Fruit fly (Drosophila melanogaster) whole organism, embryonic: ENCODE data around the gene CG6927.

Experiments
- BEAF-32 ChIP-seq: fragments of 200-800 bp; sonication (Bioruptor generic); optimal IDR thresholded peaks from 3 replicates; lab custom pipeline; 2017; ENCODE audit warnings: missing biosample characterization, missing genetic modification characterization, mild to moderate bottlenecking, moderate library complexity, missing genetic modification reagents
- CG10274 ChIP-seq: fragments of 200-800 bp; sonication (Bioruptor generic); optimal IDR thresholded peaks from 3 replicates; lab custom pipeline; 2017; ENCODE audit warnings: missing biosample characterization, mild to moderate bottlenecking, missing genetic modification characterization
- CG10959 ChIP-seq: fragments of 200-800 bp; sonication (Bioruptor generic); IDR thresholded peaks from 2 replicates; pipeline ENCODE4 v1.3.6; 2022; ENCODE audit warnings: missing biosample characterization, missing genetic modification characterization
- CG11093 ChIP-seq: fragments of 200-800 bp; sonication (Bioruptor generic); IDR thresholded peaks from 3 replicates; pipeline ENCODE4 v1.3.6; 2022; ENCODE audit warnings: missing biosample characterization, missing genetic modification characterization
- CG12155 ChIP-seq: fragments of 200-800 bp; sonication (Bioruptor generic); optimal IDR thresholded peaks from 3 replicates; lab custom pipeline; 2016; ENCODE audit warnings: missing biosample characterization, missing genetic modification characterization
- CG13123 ChIP-seq: fragments of 200-800 bp; sonication (Bioruptor generic); optimal IDR thresholded peaks from 2 replicates; lab custom pipeline; 2016; ENCODE audit warnings: missing biosample characterization, missing genetic modification characterization
- CG13296 ChIP-seq: fragments of 200-800 bp; sonication (Bioruptor generic); optimal IDR thresholded peaks from 3 replicates; lab custom pipeline; 2018; ENCODE audit warnings: missing biosample characterization, mild to moderate bottlenecking, missing genetic modification characterization
- CG14014 ChIP-seq: fragments of 200-800 bp; sonication (Bioruptor generic); IDR thresholded peaks from 2 replicates; pipeline ENCODE4 v1.3.6; 2022; ENCODE audit warnings: missing biosample characterization, missing genetic modification characterization
- CG14050 ChIP-seq: fragments of 200-800 bp; sonication (Bioruptor generic); IDR thresholded peaks from 3 replicates; pipeline ENCODE4 v1.3.6; 2022; ENCODE audit warnings: missing biosample characterization, missing genetic modification characterization
- CG14965 ChIP-seq: fragments of 200-800 bp; sonication (Bioruptor generic); optimal IDR thresholded peaks from 2 replicates; lab custom pipeline; 2016; ENCODE audit warnings: missing biosample characterization, missing genetic modification characterization, borderline replicate concordance
- CG1529 ChIP-seq: fragments of 200-800 bp; sonication (Bioruptor generic); optimal IDR thresholded peaks from 3 replicates; lab custom pipeline; 2018; ENCODE audit warnings: missing biosample characterization, missing genetic modification characterization
- CG17328 ChIP-seq: fragments of 200-800 bp; sonication (Bioruptor generic); IDR thresholded peaks from 2 replicates; pipeline ENCODE4 v1.3.6; 2022; ENCODE audit warnings: missing biosample characterization, missing genetic modification characterization
- CG17361 ChIP-seq: fragments of 200-800 bp; sonication (Bioruptor generic); IDR thresholded peaks from 3 replicates; pipeline ENCODE4 v1.3.6; 2022; ENCODE audit warnings: missing biosample characterization, missing genetic modification characterization
- CG1832 ChIP-seq: fragments of 200-800 bp; sonication (Bioruptor generic); optimal IDR thresholded peaks from 2 replicates; lab custom pipeline; 2017; ENCODE audit warnings: missing biosample characterization, mild to moderate bottlenecking, missing genetic modification characterization, inconsistent platforms
- CG2678 ChIP-seq: fragments of 200-800 bp; sonication (Bioruptor generic); optimal IDR thresholded peaks from 3 replicates; lab custom pipeline; 2019; ENCODE audit warnings: missing biosample characterization, mild to moderate bottlenecking, missing genetic modification characterization, moderate library complexity
- CG3407 ChIP-seq: fragments of 200-800 bp; sonication (Bioruptor generic); optimal IDR thresholded peaks from 2 replicates; lab custom pipeline; 2018; ENCODE audit warnings: missing biosample characterization, mild to moderate bottlenecking, missing genetic modification characterization
- CG34376 ChIP-seq: fragments of 200-800 bp; sonication (Bioruptor generic); optimal IDR thresholded peaks from 2 replicates; lab custom pipeline; 2018; ENCODE audit warnings: missing biosample characterization, mild to moderate bottlenecking, missing genetic modification characterization
- CG34422 ChIP-seq: fragments of 200-800 bp; sonication (Bioruptor generic); IDR thresholded peaks from 3 replicates; pipeline ENCODE4 v1.3.6; 2022; ENCODE audit warnings: missing biosample characterization, missing genetic modification characterization
- CG3847 ChIP-seq: fragments of 200-800 bp; sonication (Bioruptor generic); IDR thresholded peaks from 2 replicates; pipeline ENCODE4 v1.3.6; 2022; ENCODE audit warnings: missing biosample characterization, missing genetic modification characterization
- CG43689 ChIP-seq: fragments of 200-800 bp; sonication (Bioruptor generic); IDR thresholded peaks from 2 replicates; pipeline ENCODE4 v1.3.6; 2022; ENCODE audit warnings: missing biosample characterization, missing genetic modification characterization
- CG7745 ChIP-seq: fragments of 200-800 bp; sonication (Bioruptor generic); optimal IDR thresholded peaks from 2 replicates; lab custom pipeline; 2018; ENCODE audit warnings: missing biosample characterization, mild to moderate bottlenecking, missing genetic modification characterization, moderate library complexity
- CG9932 ChIP-seq: fragments of 200-800 bp; sonication (Bioruptor generic); IDR thresholded peaks from 2 replicates; pipeline ENCODE4 v1.3.6; 2022; ENCODE audit warnings: missing biosample characterization, missing genetic modification characterization
- D19A ChIP-seq: fragments of 200-800 bp; optimal IDR thresholded peaks from 3 replicates; lab custom pipeline; 2019; ENCODE audit warnings: missing biosample characterization, mild to moderate bottlenecking, missing genetic modification characterization, moderate library complexity
- Deaf1 ChIP-seq: fragments of 200-800 bp; optimal IDR thresholded peaks from 3 replicates; lab custom pipeline; 2019; ENCODE audit warnings: missing biosample characterization, mild to moderate bottlenecking, missing genetic modification characterization, moderate library complexity
- Doc3 ChIP-seq: fragments of 200-800 bp; sonication (Bioruptor generic); IDR thresholded peaks from 3 replicates; pipeline ENCODE4 v1.3.6; 2022; ENCODE audit warnings: missing biosample characterization, missing genetic modification characterization; ENCODE audit not compliant: partially characterized antibody
- E2f1 ChIP-seq: fragments of 200-800 bp; sonication (Bioruptor generic); IDR thresholded peaks from 2 replicates; pipeline ENCODE4 v1.3.6; 2022; ENCODE audit warnings: missing biosample characterization, missing genetic modification characterization
- Hr3 ChIP-seq: fragments of 200-800 bp; sonication (Bioruptor generic); optimal IDR thresholded peaks from 3 replicates; lab custom pipeline; 2016; ENCODE audit warnings: missing biosample characterization, missing genetic modification characterization
- Neu2 ChIP-seq: fragments of 200-800 bp; sonication (Bioruptor generic); optimal IDR thresholded peaks from 3 replicates; lab custom pipeline; 2016; ENCODE audit warnings: missing biosample characterization, missing genetic modification characterization, borderline replicate concordance
- Rfx ChIP-seq: fragments of 200-800 bp; sonication (Bioruptor generic); IDR thresholded peaks from 2 replicates; pipeline ENCODE4 v1.3.6; 2022; ENCODE audit warnings: missing biosample characterization, missing genetic modification characterization
- Sry-β ChIP-seq: fragments of 200-800 bp; sonication (Bioruptor generic); optimal IDR thresholded peaks from 2 replicates; lab custom pipeline; 2018; ENCODE audit warnings: missing biosample characterization, mild to moderate bottlenecking, missing genetic modification characterization, moderate library complexity
- Sry-δ ChIP-seq: fragments of 200-800 bp; sonication (Bioruptor generic); optimal IDR thresholded peaks from 2 replicates; lab custom pipeline; 2016; ENCODE audit warnings: missing biosample characterization, missing genetic modification characterization
- bbx ChIP-seq: fragments of 200-800 bp; sonication (Bioruptor generic); IDR thresholded peaks from 2 replicates; pipeline ENCODE4 v1.3.6; 2022; ENCODE audit warnings: missing biosample characterization, missing genetic modification characterization; ENCODE audit not compliant: partially characterized antibody
- bigmax ChIP-seq: fragments of 200-800 bp; sonication (Bioruptor generic); optimal IDR thresholded peaks from 2 replicates; lab custom pipeline; 2018; ENCODE audit warnings: missing biosample characterization, mild to moderate bottlenecking, missing genetic modification characterization
- cas ChIP-seq: fragments of 200-800 bp; sonication (Bioruptor generic); IDR thresholded peaks from 2 replicates; pipeline ENCODE4 v1.3.6; 2022; ENCODE audit warnings: missing biosample characterization, missing genetic modification characterization
- cato ChIP-seq: fragments of 200-800 bp; sonication (Bioruptor generic); optimal IDR thresholded peaks from 2 replicates; lab custom pipeline; 2016; ENCODE audit warnings: missing biosample characterization, missing genetic modification characterization, borderline replicate concordance
- dpn ChIP-seq, 2 experiments: fragments of 200-800 bp; sonication (Bioruptor generic); optimal IDR thresholded peaks; 3 replicates each; lab custom pipeline; 2016; ENCODE audit warnings: missing biosample characterization in 2 of 2, missing genetic modification characterization in 2 of 2
- jigr1 ChIP-seq: fragments of 200-800 bp; sonication (Bioruptor generic); IDR thresholded peaks from 3 replicates; pipeline ENCODE4 v1.3.6; 2022; ENCODE audit warnings: missing biosample characterization, missing genetic modification characterization
- lov ChIP-seq, 2 experiments: fragments of 200-800 bp in 1 of 2; fragments of >200 bp in 1 of 2; sonication (Bioruptor generic) in 1 of 2; IDR thresholded peaks in 1 of 2; optimal IDR thresholded peaks in 1 of 2; 2 replicates in 1 of 2; 3 replicates in 1 of 2; pipeline versions ENCODE4 v1.3.6 to Lab custom; 2017 to 2022; ENCODE audit warnings: missing biosample characterization in 1 of 2, missing genetic modification characterization in 1 of 2
- nau ChIP-seq: fragments of 200-800 bp; sonication (Bioruptor generic); optimal IDR thresholded peaks from 3 replicates; lab custom pipeline; 2017; ENCODE audit warnings: missing biosample characterization, mild to moderate bottlenecking, missing genetic modification characterization, missing genetic modification reagents
- nom ChIP-seq: fragments of 200-800 bp; sonication (Bioruptor generic); optimal IDR thresholded peaks from 2 replicates; lab custom pipeline; 2017; ENCODE audit warnings: missing biosample characterization, missing genetic modification characterization, mild to moderate bottlenecking, moderate library complexity, missing genetic modification reagents
- odd ChIP-seq: fragments of 200-800 bp; sonication (Bioruptor generic); optimal IDR thresholded peaks from 2 replicates; lab custom pipeline; 2017; ENCODE audit warnings: missing biosample characterization, mild to moderate bottlenecking, missing genetic modification characterization
- otp ChIP-seq: fragments of 200-800 bp; sonication (Bioruptor generic); IDR thresholded peaks from 3 replicates; pipeline ENCODE4, ENCODE4 v1.3.6; 2022; ENCODE audit warnings: missing biosample characterization, missing genetic modification characterization
- p53 ChIP-seq: fragments of 200-800 bp; sonication (Bioruptor generic); optimal IDR thresholded peaks from 2 replicates; lab custom pipeline; 2016; ENCODE audit warnings: missing biosample characterization, missing genetic modification characterization
- pb ChIP-seq: fragments of 200-800 bp; sonication (Bioruptor generic); optimal IDR thresholded peaks from 3 replicates; lab custom pipeline; 2016; ENCODE audit warnings: missing biosample characterization, missing genetic modification characterization
- slbo ChIP-seq: fragments of 200-800 bp; sonication (Bioruptor generic); IDR thresholded peaks from 2 replicates; pipeline ENCODE4 v1.3.6; 2022; ENCODE audit warnings: missing biosample characterization, missing genetic modification characterization
- sna ChIP-seq: fragments of 200-800 bp; sonication (Bioruptor generic); IDR thresholded peaks from 2 replicates; pipeline ENCODE4 v1.3.6; 2022; ENCODE audit warnings: missing biosample characterization, missing genetic modification characterization; ENCODE audit not compliant: partially characterized antibody
- stwl ChIP-seq: fragments of 200-800 bp; sonication (Bioruptor generic); optimal IDR thresholded peaks from 3 replicates; lab custom pipeline; 2018; ENCODE audit warnings: missing biosample characterization, mild to moderate bottlenecking, missing genetic modification characterization, moderate library complexity
- unpg ChIP-seq: fragments of 200-800 bp; sonication (Bioruptor generic); optimal IDR thresholded peaks from 3 replicates; lab custom pipeline; 2018; ENCODE audit warnings: missing biosample characterization, mild to moderate bottlenecking, missing genetic modification characterization, moderate library complexity
- wek ChIP-seq: fragments of 200-800 bp; sonication (Bioruptor generic); optimal IDR thresholded peaks from 3 replicates; lab custom pipeline; 2018; ENCODE audit warnings: missing biosample characterization, mild to moderate bottlenecking, missing genetic modification characterization, moderate library complexity

The CG6927 gene

dm6 chrX:4939788-4940441 lies 33.2 kb downstream of the CG6927 start (continued):
- TF ChIP-seq cato (GFP tag; lab: Kevin White, UChicago) = peak; percentile 90
- peak; percentile 48 for TF ChIP-seq CG7745 (tag; lab: Kevin White, UChicago)
- peak; percentile 95 for TF ChIP-seq Hr3 (GFP tag; lab: Kevin White, UChicago)
- peak; percentile 85 for TF ChIP-seq Neu2 (GFP tag; lab: Kevin White, UChicago)
- peak; percentile 90 for TF ChIP-seq pb
- TF ChIP-seq BEAF-32 (GFP tag; lab: Kevin White, UChicago) = no peak
- TF ChIP-seq CG14965 (GFP tag; lab: Kevin White, UChicago) = peak; percentile 79
- peak; percentile 80 for TF ChIP-seq p53 (GFP tag; lab: Kevin White, UChicago)
- TF ChIP-seq CG43689 (GFP tag; lab: Robert Waterston, UW) = peak; percentile 87
- TF ChIP-seq nom (GFP tag; lab: Kevin White, UChicago) = peak; percentile 89
- peak; percentile 94 for TF ChIP-seq CG17361 (GFP tag; lab: Robert Waterston, UW)
- TF ChIP-seq jigr1 = peak; percentile 89
- TF ChIP-seq bigmax (GFP tag; lab: Kevin White, UChicago) = peak; percentile 54
- TF ChIP-seq CG11093 (GFP tag; lab: Robert Waterston, UW) = peak; percentile 96
- peak; percentile 98 for TF ChIP-seq CG17328 (GFP tag; lab: Robert Waterston, UW)
- TF ChIP-seq CG3407 = peak; percentile 89
- peak; percentile 96 for TF ChIP-seq CG1529 (GFP tag; lab: Kevin White, UChicago)
- TF ChIP-seq lov (optimal IDR thresholded peaks at IDR 0.05; lab: Kevin White, UChicago) = no peak
- TF ChIP-seq lov (GFP tag; IDR thresholded peaks at IDR 0.05; lab: Robert Waterston, UW) = peak; percentile 97
- TF ChIP-seq CG34376 (GFP tag; lab: Kevin White, UChicago) = peak; percentile 1
- TF ChIP-seq odd = peak; percentile 91
- peak; percentile 88 for TF ChIP-seq CG13296 (GFP tag; lab: Kevin White, UChicago)
- peak; percentile 97 for TF ChIP-seq otp (GFP tag; lab: Robert Waterston, UW)
- TF ChIP-seq bbx (GFP tag; lab: Robert Waterston, UW) = no peak
- TF ChIP-seq sna (GFP tag; lab: Robert Waterston, UW) = no peak
- TF ChIP-seq CG2678 (tag; lab: Kevin White, UChicago) = peak; percentile 93
- peak; percentile 96 for TF ChIP-seq unpg (GFP tag; lab: Kevin White, UChicago)
- TF ChIP-seq CG10274 = peak; percentile 82
- peak; percentile 54 for TF ChIP-seq stwl (tag; lab: Kevin White, UChicago)
- peak; percentile 84 for TF ChIP-seq CG12155
- peak; percentile 90 for TF ChIP-seq D19A (tag; lab: Kevin White, UChicago)
- TF ChIP-seq Sry-δ (GFP tag; lab: Kevin White, UChicago) = peak; percentile 60
- peak; percentile 95 for TF ChIP-seq wek (GFP tag; lab: Kevin White, UChicago)
- peak; percentile 91 for TF ChIP-seq CG14014
- peak; percentile 56 for TF ChIP-seq Deaf1 (tag; lab: Kevin White, UChicago)
- peak; percentile 87 for TF ChIP-seq CG3847 (GFP tag; lab: Robert Waterston, UW)
- peak; percentile 66 for TF ChIP-seq cas (GFP tag; lab: Robert Waterston, UW)
- TF ChIP-seq Sry-β (GFP tag; lab: Kevin White, UChicago) = peak; percentile 65
- no peak for TF ChIP-seq Doc3 (GFP tag; lab: Robert Waterston, UW)
- no peak for TF ChIP-seq CG1832
- TF ChIP-seq nau = peak; percentile 88
- TF ChIP-seq dpn (GFP tag; optimal IDR thresholded peaks at IDR 0.05; lab: Kevin White, UChicago) = peak; percentile 92 to 95
- TF ChIP-seq slbo (GFP tag; lab: Robert Waterston, UW) = peak; percentile 92
- peak; percentile 80 for TF ChIP-seq CG9932 (GFP tag; lab: Robert Waterston, UW)
- peak; percentile 84 for TF ChIP-seq CG13123 (GFP tag; lab: Kevin White, UChicago)
- TF ChIP-seq E2f1 = peak; percentile 95
- peak; percentile 92 for TF ChIP-seq Rfx (GFP tag; lab: Robert Waterston, UW)
- TF ChIP-seq CG14050 (GFP tag; lab: Robert Waterston, UW) = peak; percentile 95
- TF ChIP-seq CG34422 (GFP tag; lab: Robert Waterston, UW) = peak; percentile 96
- TF ChIP-seq CG10959 (GFP tag; lab: Robert Waterston, UW) = peak; percentile 97
